Worm (Caenorhabditis elegans): ENCODE results near the gene C38C3.6.

Gene C38C3.6

DNA sequence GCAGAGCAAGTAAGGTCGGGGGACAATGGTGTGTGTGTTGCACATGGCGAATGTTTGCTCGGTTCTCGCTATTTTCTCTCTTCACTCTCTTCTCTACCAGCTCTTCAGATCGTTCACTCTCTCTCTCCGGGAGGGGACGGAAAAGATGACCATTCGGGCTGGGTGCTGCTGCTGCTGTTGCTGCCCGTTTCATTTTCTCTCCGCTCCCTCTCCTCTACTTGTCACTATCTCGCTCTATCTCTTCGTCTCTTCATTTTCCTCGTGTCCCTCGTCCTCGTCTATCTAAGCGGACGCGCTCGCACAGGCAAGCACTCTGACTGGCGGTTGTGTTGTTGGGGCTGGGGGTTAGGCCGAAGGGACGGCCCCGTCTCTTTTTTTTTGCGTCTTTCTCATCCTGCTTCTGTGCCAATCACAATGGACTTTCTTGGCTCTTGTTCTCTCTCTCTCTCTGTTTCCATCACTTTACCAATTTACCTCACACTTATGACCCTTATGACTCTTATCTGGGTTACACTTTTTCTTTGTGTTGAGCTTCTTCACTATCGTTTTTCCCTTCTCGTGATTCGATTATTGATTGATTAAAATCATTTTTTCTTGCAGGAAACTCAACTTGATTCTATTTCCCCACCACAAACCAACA lies 16.8 kb downstream of the C38C3.6 start, which contains the start of the genes F53E2.2 and unc-60 (continued):
- peak; percentile 50 for TF ChIP-seq lin-40 (tag; optimal IDR thresholded peaks at IDR 0.05)
- TF ChIP-seq hmg-1.2 (GFP tag; IDR thresholded peaks at IDR 0.05) = peak; percentile 67; the same call in 1 of the 2 replicates
- TF ChIP-seq nhr-179 (tag; optimal IDR thresholded peaks at IDR 0.05) = no peak
- TF ChIP-seq efl-1 (GFP tag; optimal IDR thresholded peaks at IDR 0.05) = no peak
- peak; percentile 68 for TF ChIP-seq egrh-3 (GFP tag; IDR thresholded peaks at IDR 0.05)
- TF ChIP-seq sea-2 (GFP tag; IDR thresholded peaks at IDR 0.05) = no peak
- TF ChIP-seq tbx-9 (tag; optimal IDR thresholded peaks at IDR 0.05; ENCODE audit: borderline replicate concordance) = no peak
- peak; percentile 51; the same call in 1 of the 2 replicates for TF ChIP-seq nfyb-1 (GFP tag; IDR thresholded peaks at IDR 0.05)
- no peak for TF ChIP-seq ztf-25 (GFP tag; IDR thresholded peaks at IDR 0.05)
- TF ChIP-seq aptf-3 (GFP tag; IDR thresholded peaks at IDR 0.05) = no peak
- TF ChIP-seq F22D6.2 (tag; optimal IDR thresholded peaks at IDR 0.05) = no peak
- TF ChIP-seq F10E7.11 (tag; optimal IDR thresholded peaks at IDR 0.05) = no peak
- no peak for TF ChIP-seq lag-1 (GFP tag; IDR thresholded peaks at IDR 0.05)
- TF ChIP-seq ccch-3 (GFP tag; optimal IDR thresholded peaks at IDR 0.05) = no peak
- no peak for TF ChIP-seq lin-26 (GFP tag; IDR thresholded peaks at IDR 0.05)
- peak; percentile 97 for TF ChIP-seq zfh-2 (GFP tag; conservative IDR thresholded peaks at IDR 0.05)
- peak; percentile 46 for TF ChIP-seq K12H6.12 (tag; optimal IDR thresholded peaks at IDR 0.05)
- no peak for TF ChIP-seq repo-1 (tag; optimal IDR thresholded peaks at IDR 0.05)
- TF ChIP-seq T07F8.4 (tag; optimal IDR thresholded peaks at IDR 0.05) = no peak
- no peak for TF ChIP-seq F37B4.10 (GFP tag; IDR thresholded peaks at IDR 0.05)
- TF ChIP-seq egl-44 (GFP tag; IDR thresholded peaks at IDR 0.05) = no peak; the same call in 1 of the 2 replicates
- TF ChIP-seq ceh-79 (tag; optimal IDR thresholded peaks at IDR 0.05) = no peak
- TF ChIP-seq K11D2.4 (GFP tag; IDR thresholded peaks at IDR 0.05) = 0 out of 2 replicates have a peak, but pooled peaks have one; percentile 42
- no peak for TF ChIP-seq attf-3 (GFP tag; conservative IDR thresholded peaks at IDR 0.05)
- TF ChIP-seq dox-1 (GFP tag; IDR thresholded peaks at IDR 0.05) = peak; percentile 72
- TF ChIP-seq ztf-18 (tag; optimal IDR thresholded peaks at IDR 0.05) = no peak
- TF ChIP-seq snpc-1.1 (tag; optimal IDR thresholded peaks at IDR 0.05; ENCODE audit: insufficient read depth) = no peak
- no peak for TF ChIP-seq B0019.2 (GFP tag; conservative IDR thresholded peaks at IDR 0.05)
- peak; percentile 21; the same call in 1 of the 2 replicates for TF ChIP-seq cebp-1 (GFP tag; IDR thresholded peaks at IDR 0.05)
- TF ChIP-seq cebp-1 (tag; optimal IDR thresholded peaks at IDR 0.05) = peak; percentile 79
- TF ChIP-seq cebp-2 (GFP tag; IDR thresholded peaks at IDR 0.05) = 0 out of 2 replicates have a peak, but pooled peaks have one; percentile 54
- no peak for TF ChIP-seq bed-2 (GFP tag; IDR thresholded peaks at IDR 0.05)
- TF ChIP-seq pha-4 (tag; optimal IDR thresholded peaks at IDR 0.05) = no peak
- no peak for TF ChIP-seq ceh-100 (GFP tag; IDR thresholded peaks at IDR 0.05)
- TF ChIP-seq Y79H2A.3 (GFP tag; conservative IDR thresholded peaks at IDR 0.05) = no peak
- TF ChIP-seq ama-1 (optimal IDR thresholded peaks at IDR 0.05) = no peak
- no peak for TF ChIP-seq ama-1 (GFP tag; optimal IDR thresholded peaks at IDR 0.05)
- no peak for TF ChIP-seq ceh-58 (GFP tag; IDR thresholded peaks at IDR 0.05)
- TF ChIP-seq lin-35 (GFP tag; optimal IDR thresholded peaks at IDR 0.05) = peak in 1 of 3 experiments; percentile 71
- TF ChIP-seq let-607 (tag; optimal IDR thresholded peaks at IDR 0.05) = no peak
- no peak for TF ChIP-seq F39B2.1 (GFP tag; IDR thresholded peaks at IDR 0.05)
- TF ChIP-seq madf-8 (GFP tag; conservative IDR thresholded peaks at IDR 0.05) = no peak
- TF ChIP-seq F23B12.7 (tag; optimal IDR thresholded peaks at IDR 0.05; ENCODE audit: insufficient read depth) = no peak
- no peak for TF ChIP-seq bed-1 (GFP tag; IDR thresholded peaks at IDR 0.05)
- no peak for TF ChIP-seq nhr-27 (tag; optimal IDR thresholded peaks at IDR 0.05)
- peak; percentile 47; the same call in 1 of the 2 replicates for TF ChIP-seq C06A6.2 (GFP tag; conservative IDR thresholded peaks at IDR 0.05)
- no peak for TF ChIP-seq F57A8.1 (GFP tag; optimal IDR thresholded peaks at IDR 0.05)
- TF ChIP-seq ztf-26 (tag; optimal IDR thresholded peaks at IDR 0.05) = no peak

Data from whole organism, young adult.